Fruit fly (Drosophila melanogaster): Measurements from ENCODE around the gene Las.

Las gene

dm6 chr3L:20387038-20387842 lies 44.9 kb downstream of the Las start:
- TF ChIP-seq CG3726 (GFP tag; IDR thresholded peaks at IDR 0.05): no peak
- TF ChIP-seq CG10147 (GFP tag; optimal IDR thresholded peaks at IDR 0.05): no peak
- TF ChIP-seq gcm (GFP tag; optimal IDR thresholded peaks at IDR 0.05): no peak
- TF ChIP-seq CG15696 (tag; optimal IDR thresholded peaks at IDR 0.05): no peak
- TF ChIP-seq CG6175 (GFP tag; IDR thresholded peaks at IDR 0.05): no peak
- no peak for TF ChIP-seq CG6654 (GFP tag; optimal IDR thresholded peaks at IDR 0.05)
- 0 out of 2 replicates have a peak, but pooled peaks have one; percentile 11 for TF ChIP-seq E2f2 (GFP tag; IDR thresholded peaks at IDR 0.05)
- TF ChIP-seq ase (GFP tag; IDR thresholded peaks at IDR 0.05): no peak
- no peak for TF ChIP-seq CG32532 (GFP tag; IDR thresholded peaks at IDR 0.05)
- TF ChIP-seq ftz-f1 (GFP tag; optimal IDR thresholded peaks at IDR 0.05): no peak
- TF ChIP-seq Vsx1 (GFP tag; optimal IDR thresholded peaks at IDR 0.05): peak; percentile 55
- TF ChIP-seq Hmr (GFP tag; optimal IDR thresholded peaks at IDR 0.05): peak; percentile 2
- TF ChIP-seq tup (GFP tag; optimal IDR thresholded peaks at IDR 0.05): no peak
- TF ChIP-seq CG7987 (GFP tag; optimal IDR thresholded peaks at IDR 0.05): no peak
- TF ChIP-seq CG10209 (GFP tag; optimal IDR thresholded peaks at IDR 0.05): no peak
- TF ChIP-seq CG17912 (GFP tag; optimal IDR thresholded peaks at IDR 0.05): no peak
- no peak for TF ChIP-seq CG6854 (GFP tag; optimal IDR thresholded peaks at IDR 0.05)
- TF ChIP-seq CG17802 (tag; optimal IDR thresholded peaks at IDR 0.05): no peak
- no peak for TF ChIP-seq CG12219 (GFP tag; optimal IDR thresholded peaks at IDR 0.05)
- no peak for TF ChIP-seq CG9437 (GFP tag; optimal IDR thresholded peaks at IDR 0.05)
- TF ChIP-seq CG10543 (GFP tag; optimal IDR thresholded peaks at IDR 0.05): peak; percentile 80
- no peak for TF ChIP-seq Usf (GFP tag; optimal IDR thresholded peaks at IDR 0.05)
- no peak for TF ChIP-seq CG13287 (GFP tag; IDR thresholded peaks at IDR 0.05; ENCODE audit: partially characterized antibody)
- no peak for TF ChIP-seq bigmax (GFP tag; optimal IDR thresholded peaks at IDR 0.05)
- no peak for TF ChIP-seq Ets97D (GFP tag; optimal IDR thresholded peaks at IDR 0.05)
- TF ChIP-seq TFAM (GFP tag; optimal IDR thresholded peaks at IDR 0.05): no peak
- TF ChIP-seq CG4328 (GFP tag; optimal IDR thresholded peaks at IDR 0.05): no peak
- no peak for TF ChIP-seq CG1603 (tag; optimal IDR thresholded peaks at IDR 0.05)
- no peak for TF ChIP-seq CG12299 (tag; optimal IDR thresholded peaks at IDR 0.05)
- no peak for TF ChIP-seq zen (tag; optimal IDR thresholded peaks at IDR 0.05)
- no peak for TF ChIP-seq gro (GFP tag; optimal IDR thresholded peaks at IDR 0.05)
- TF ChIP-seq cg (GFP tag; optimal IDR thresholded peaks at IDR 0.05): no peak
- TF ChIP-seq ap (GFP tag; IDR thresholded peaks at IDR 0.05): no peak
- no peak for TF ChIP-seq CG8924 (tag; optimal IDR thresholded peaks at IDR 0.05)
- no peak for TF ChIP-seq her (GFP tag; optimal IDR thresholded peaks at IDR 0.05)
- no peak for TF ChIP-seq CG12744 (GFP tag; optimal IDR thresholded peaks at IDR 0.05)
- no peak for TF ChIP-seq cas (GFP tag; IDR thresholded peaks at IDR 0.05)
- peak; percentile 65 for TF ChIP-seq sens (GFP tag)
- TF ChIP-seq lilli (GFP tag; optimal IDR thresholded peaks at IDR 0.05): no peak
- no peak; the same call in 1 of the 2 replicates for TF ChIP-seq chm (GFP tag; IDR thresholded peaks at IDR 0.05)
- TF ChIP-seq CG14014 (GFP tag; IDR thresholded peaks at IDR 0.05): no peak
- no peak for TF ChIP-seq CG34224 (GFP tag; IDR thresholded peaks at IDR 0.05; ENCODE audit: partially characterized antibody)
- no peak for TF ChIP-seq danr (GFP tag; IDR thresholded peaks at IDR 0.05)
- no peak for TF ChIP-seq CG13123 (GFP tag; optimal IDR thresholded peaks at IDR 0.05)
- TF ChIP-seq Ets65A (GFP tag): no peak
- TF ChIP-seq hkb (optimal IDR thresholded peaks at IDR 0.05): no peak
- 0 out of 2 replicates have a peak, but pooled peaks have one; percentile 14 for TF ChIP-seq hkb (GFP tag; IDR thresholded peaks at IDR 0.05)
- no peak for TF ChIP-seq az2 (GFP tag; optimal IDR thresholded peaks at IDR 0.05)
- no peak for TF ChIP-seq CG8359 (GFP tag; optimal IDR thresholded peaks at IDR 0.05; ENCODE audit: borderline replicate concordance)
- peak; percentile 60 for TF ChIP-seq sd (tag; optimal IDR thresholded peaks at IDR 0.05)

Measured in whole organism, embryonic.